Fruit fly (Drosophila melanogaster) whole organism: ENCODE results near the gene CheB38a.

Experiments
- Dll ChIP-seq: fragments of >200 bp; optimal IDR thresholded peaks from 2 replicates; lab custom pipeline; 2017
- EcR ChIP-seq, 2 experiments: fragments of >200 bp; optimal IDR thresholded peaks; 2 replicates each; lab custom pipeline; 2017; ENCODE audit warnings: missing biosample characterization in 2 of 2, missing genetic modification characterization in 2 of 2, missing genetic modification reagents in 2 of 2
- pan ChIP-seq: fragments of >200 bp; optimal IDR thresholded peaks from 2 replicates; lab custom pipeline; 2017
- psq ChIP-seq: fragments of >200 bp; optimal IDR thresholded peaks from 2 replicates; lab custom pipeline; 2017
- usp ChIP-seq: fragments of >200 bp; optimal IDR thresholded peaks from 2 replicates; lab custom pipeline; 2017; ENCODE audit warnings: missing biosample characterization, missing genetic modification characterization, mixed read lengths

- TF ChIP-seq Dll: no peak
- TF ChIP-seq psq (lab: Kevin White, UChicago): no peak
- TF ChIP-seq pan: no peak
- no peak for TF ChIP-seq usp
- no peak for TF ChIP-seq EcR (GFP tag; optimal IDR thresholded peaks at IDR 0.05; lab: Kevin White, UChicago)
These were observed 49.7 kb downstream of the CheB38a start for dm6 chr2L:20768568-20769071.
